Worm (Caenorhabditis elegans) whole organism, L4 larva: ENCODE data around the gene K10D2.8.

ENCODE experiments used
- F10B5.3 ChIP-seq: sonication (generic microtip); optimal IDR thresholded peaks from 2 replicates; lab custom pipeline; 2016; ENCODE audit warnings: mild to moderate bottlenecking, missing genetic modification characterization, missing compliant biosample characterization
- F26F4.8 ChIP-seq: fragments of 200-800 bp; sonication (Bioruptor generic); conservative IDR thresholded peaks from 2 replicates; pipeline ENCODE4 v1.3.6; 2022; ENCODE audit warnings: missing genetic modification characterization, missing compliant biosample characterization
- T26A8.4 ChIP-seq: fragments of 200-800 bp; sonication (Bioruptor generic); IDR thresholded peaks from 2 replicates; pipeline ENCODE4 v1.3.6; 2022; ENCODE audit warnings: missing genetic modification characterization, missing compliant biosample characterization
- Y48G9A.11 ChIP-seq: fragments of 200-800 bp; sonication (Bioruptor generic); IDR thresholded peaks from 2 replicates; pipeline ENCODE4 v1.3.6; 2022; ENCODE audit warnings: missing genetic modification reagents, missing genetic modification characterization, missing compliant biosample characterization
- Y75B8A.6 ChIP-seq: fragments of 200-800 bp; sonication (Bioruptor generic); IDR thresholded peaks from 2 replicates; pipeline ENCODE4 v1.3.6; 2022; ENCODE audit warnings: missing genetic modification reagents, missing genetic modification characterization, missing compliant biosample characterization
- ZK337.2 ChIP-seq: fragments of 200-800 bp; sonication (Bioruptor generic); IDR thresholded peaks from 2 replicates; pipeline ENCODE4 v1.3.6; 2022; ENCODE audit warnings: missing genetic modification reagents, missing genetic modification characterization, missing compliant biosample characterization
- aly-2 ChIP-seq: sonication (generic microtip); optimal IDR thresholded peaks from 2 replicates; lab custom pipeline; 2018; ENCODE audit warnings: missing biosample characterization, missing genetic modification characterization
- ceh-20 ChIP-seq: fragments of 200-800 bp; sonication (Bioruptor generic); IDR thresholded peaks from 2 replicates; pipeline ENCODE4 v1.3.6; 2022; ENCODE audit warnings: missing genetic modification reagents, missing genetic modification characterization, missing compliant biosample characterization
- ceh-32 ChIP-seq: sonication (generic microtip); optimal IDR thresholded peaks from 2 replicates; lab custom pipeline; 2016; ENCODE audit warnings: mild to moderate bottlenecking, missing genetic modification characterization, missing compliant biosample characterization; ENCODE audit not compliant: poor library complexity
- ceh-44 ChIP-seq: fragments of 200-800 bp; sonication (Bioruptor generic); IDR thresholded peaks from 2 replicates; pipeline ENCODE4 v1.3.6; 2022; ENCODE audit warnings: missing genetic modification reagents, missing genetic modification characterization, missing compliant biosample characterization
- cey-2 ChIP-seq: sonication (generic microtip); optimal IDR thresholded peaks from 3 replicates; lab custom pipeline; 2017; ENCODE audit warnings: missing genetic modification characterization, mild to moderate bottlenecking, missing compliant biosample characterization, antibody characterized with exemption, borderline replicate concordance; ENCODE audit not compliant: insufficient read depth
- daf-12 ChIP-seq: fragments of 150-350 bp; optimal IDR thresholded peaks from 2 replicates; lab custom pipeline; 2014; ENCODE audit warnings: missing biosample characterization, missing genetic modification reagents, missing genetic modification characterization
- daf-16 ChIP-seq, 3 experiments: sonication (generic microtip); optimal IDR thresholded peaks; 2 replicates each; lab custom pipeline; 2016 to 2017; ENCODE audit warnings: missing genetic modification characterization in 3 of 3, missing genetic modification reagents in 3 of 3, mild to moderate bottlenecking in 2 of 3, missing compliant biosample characterization in 2 of 3, missing biosample characterization in 1 of 3, moderate library complexity in 1 of 3
- dpl-1 ChIP-seq: fragments of 150-350 bp; optimal IDR thresholded peaks from 2 replicates; lab custom pipeline; 2014; ENCODE audit warnings: missing biosample characterization, missing genetic modification reagents, missing genetic modification characterization
- duxl-1 ChIP-seq: sonication (generic microtip); optimal IDR thresholded peaks from 2 replicates; lab custom pipeline; 2016; ENCODE audit warnings: mild to moderate bottlenecking, missing genetic modification characterization, moderate library complexity, missing compliant biosample characterization; ENCODE audit not compliant: poor library complexity
- egl-27 ChIP-seq: sonication (generic microtip); optimal IDR thresholded peaks from 3 replicates; lab custom pipeline; 2017; ENCODE audit warnings: missing biosample characterization, missing genetic modification reagents, missing genetic modification characterization
- fkh-10 ChIP-seq: fragments of 150-350 bp; optimal IDR thresholded peaks from 2 replicates; lab custom pipeline; 2014; ENCODE audit warnings: missing biosample characterization, missing genetic modification reagents, missing genetic modification characterization
- gei-8 ChIP-seq: fragments of 200-800 bp; sonication (Bioruptor generic); optimal IDR thresholded peaks from 2 replicates; lab custom pipeline; 2018; ENCODE audit warnings: mild to moderate bottlenecking, missing genetic modification characterization, missing compliant biosample characterization
- hlh-11 ChIP-seq: fragments of 200-800 bp; sonication (Bioruptor generic); optimal IDR thresholded peaks from 2 replicates; lab custom pipeline; 2018; ENCODE audit warnings: mild to moderate bottlenecking, missing genetic modification characterization, missing compliant biosample characterization
- hlh-30 ChIP-seq: sonication (generic microtip); optimal IDR thresholded peaks from 2 replicates; lab custom pipeline; 2017; ENCODE audit warnings: antibody characterized with exemption, mild to moderate bottlenecking, missing genetic modification characterization, missing compliant biosample characterization; ENCODE audit not compliant: insufficient read depth
- hmg-1.1 ChIP-seq: fragments of 200-800 bp; sonication (Bioruptor generic); IDR thresholded peaks from 2 replicates; pipeline ENCODE4 v1.3.6; 2022; ENCODE audit warnings: missing genetic modification reagents, missing genetic modification characterization, missing compliant biosample characterization
- jun-1 ChIP-seq: fragments of 150-350 bp; optimal IDR thresholded peaks from 2 replicates; lab custom pipeline; 2014; ENCODE audit warnings: missing biosample characterization, missing genetic modification reagents, missing genetic modification characterization
- lim-7 ChIP-seq: fragments of 200-800 bp; sonication (Bioruptor generic); IDR thresholded peaks from 2 replicates; pipeline ENCODE4 v1.3.6; 2022; ENCODE audit warnings: missing genetic modification characterization, missing compliant biosample characterization
- lin-15B ChIP-seq: fragments of 150-350 bp; sonication (generic microtip); optimal IDR thresholded peaks from 3 replicates; lab custom pipeline; 2014; ENCODE audit warnings: missing biosample characterization, missing genetic modification characterization
- lir-3 ChIP-seq: sonication (generic microtip); optimal IDR thresholded peaks from 2 replicates; lab custom pipeline; 2016; ENCODE audit warnings: mild to moderate bottlenecking, missing genetic modification characterization, missing compliant biosample characterization
- lsy-2 ChIP-seq, 2 experiments: fragments of 150-350 bp in 1 of 2; sonication (generic microtip) in 1 of 2; optimal IDR thresholded peaks; 2 replicates each; lab custom pipeline; 2014 to 2017; ENCODE audit warnings: missing biosample characterization in 2 of 2, missing genetic modification characterization in 2 of 2
- mep-1 ChIP-seq: fragments of 150-350 bp; sonication (generic microtip); optimal IDR thresholded peaks from 3 replicates; lab custom pipeline; 2014; ENCODE audit warnings: missing biosample characterization, missing genetic modification characterization
- mes-2 ChIP-seq: sonication (generic microtip); optimal IDR thresholded peaks from 2 replicates; lab custom pipeline; 2016; ENCODE audit warnings: missing genotype, mild to moderate bottlenecking, missing genetic modification characterization, missing compliant biosample characterization; ENCODE audit not compliant: poor library complexity, severe bottlenecking
- nhr-10 ChIP-seq: fragments of 150-350 bp; optimal IDR thresholded peaks from 2 replicates; lab custom pipeline; 2014; ENCODE audit warnings: missing biosample characterization, missing genetic modification characterization
- nhr-102 ChIP-seq: sonication (generic microtip); optimal IDR thresholded peaks from 2 replicates; lab custom pipeline; 2016; ENCODE audit warnings: mild to moderate bottlenecking, missing genetic modification characterization, moderate library complexity, missing compliant biosample characterization
- nhr-11 ChIP-seq: fragments of 150-350 bp; optimal IDR thresholded peaks from 2 replicates; lab custom pipeline; 2014; ENCODE audit warnings: missing biosample characterization, missing genetic modification characterization
- nhr-111 ChIP-seq: fragments of 200-800 bp; sonication (Bioruptor generic); optimal IDR thresholded peaks from 2 replicates; lab custom pipeline; 2018; ENCODE audit warnings: mild to moderate bottlenecking, missing genetic modification characterization, missing compliant biosample characterization
- nhr-237 ChIP-seq: sonication (generic microtip); optimal IDR thresholded peaks from 2 replicates; lab custom pipeline; 2017; ENCODE audit warnings: missing biosample characterization, missing genetic modification characterization
- nhr-41 ChIP-seq: fragments of 200-800 bp; sonication (Bioruptor generic); IDR thresholded peaks from 2 replicates; pipeline ENCODE4 v1.3.6; 2022; ENCODE audit warnings: missing genetic modification reagents, missing genetic modification characterization, missing compliant biosample characterization
- nhr-48 ChIP-seq: sonication (generic microtip); optimal IDR thresholded peaks from 2 replicates; lab custom pipeline; 2016; ENCODE audit warnings: mild to moderate bottlenecking, missing genetic modification characterization, missing compliant biosample characterization
- nhr-6 ChIP-seq: fragments of 150-350 bp; optimal IDR thresholded peaks from 2 replicates; lab custom pipeline; 2014; ENCODE audit warnings: missing biosample characterization, missing genetic modification characterization
- nhr-76 ChIP-seq: fragments of 150-350 bp; optimal IDR thresholded peaks from 2 replicates; lab custom pipeline; 2014; ENCODE audit warnings: missing biosample characterization, missing genetic modification characterization
- nhr-77 ChIP-seq: fragments of 150-350 bp; optimal IDR thresholded peaks from 2 replicates; lab custom pipeline; 2014; ENCODE audit warnings: missing biosample characterization, missing genetic modification characterization
- saeg-2 ChIP-seq: fragments of 200-800 bp; sonication (Bioruptor generic); IDR thresholded peaks from 2 replicates; pipeline ENCODE4 v1.3.6; 2022; ENCODE audit warnings: missing genetic modification reagents, missing genetic modification characterization, missing compliant biosample characterization
- snpc-4 ChIP-seq: fragments of 150-350 bp; optimal IDR thresholded peaks from 2 replicates; lab custom pipeline; 2014; ENCODE audit warnings: missing biosample characterization, missing genetic modification characterization
- unc-62 ChIP-seq, 3 experiments: fragments of 150-350 bp in 1 of 3; sonication (generic microtip); optimal IDR thresholded peaks in 2 of 3; peaks in 1 of 3; 1 replicate in 1 of 3; 2 replicates in 2 of 3; lab custom pipeline; 2014 to 2017; ENCODE audit warnings: missing biosample characterization in 3 of 3, missing genetic modification characterization in 3 of 3, missing genetic modification reagents in 3 of 3, missing genotype in 1 of 3
- vab-7 ChIP-seq: fragments of 200-800 bp; sonication (Bioruptor generic); IDR thresholded peaks from 2 replicates; pipeline ENCODE4 v1.3.6; 2022; ENCODE audit warnings: missing genetic modification reagents, missing genetic modification characterization, missing compliant biosample characterization
- zag-1 ChIP-seq: fragments of 150-350 bp; optimal IDR thresholded peaks from 2 replicates; lab custom pipeline; 2014; ENCODE audit warnings: missing biosample characterization, missing genetic modification characterization
- zfp-2 ChIP-seq: sonication (generic microtip); optimal IDR thresholded peaks from 2 replicates; lab custom pipeline; 2016; ENCODE audit warnings: mild to moderate bottlenecking, missing genetic modification characterization, missing compliant biosample characterization
- zip-11 ChIP-seq: fragments of 200-800 bp; sonication (Bioruptor generic); IDR thresholded peaks from 2 replicates; pipeline ENCODE4 v1.3.6; 2022; ENCODE audit warnings: missing genetic modification characterization, missing compliant biosample characterization
- ztf-11 ChIP-seq: fragments of 150-350 bp; optimal IDR thresholded peaks from 2 replicates; lab custom pipeline; 2014; ENCODE audit warnings: missing biosample characterization, missing genetic modification characterization
- ztf-7 ChIP-seq: fragments of 150-350 bp; optimal IDR thresholded peaks from 2 replicates; lab custom pipeline; 2014; ENCODE audit warnings: missing biosample characterization, missing genetic modification characterization

The K10D2.8 gene

DNA sequence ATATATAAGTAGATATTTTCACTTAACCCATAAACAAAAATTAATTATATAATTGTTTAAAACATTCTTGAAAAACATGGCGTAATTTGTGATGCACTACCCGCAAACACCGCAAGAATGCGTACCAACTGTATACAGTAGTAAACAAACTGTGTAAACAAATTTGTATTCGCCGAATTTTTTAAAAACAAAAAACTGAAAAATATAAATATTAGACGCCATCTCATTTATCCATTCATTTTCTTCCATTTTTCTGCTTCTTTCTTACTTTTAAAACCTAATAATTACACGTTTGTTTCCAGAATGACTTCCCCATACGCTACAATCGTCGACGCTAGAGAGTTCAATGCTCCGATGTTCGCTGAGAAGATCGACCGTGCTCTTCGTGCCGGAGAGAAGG lies 36.8 kb downstream of the K10D2.8 start, which contains the start of gene nex-1:
TSS of gene nex-1 (plus strand) at position 301 of the 400 bp plus-strand sequence.
- TF ChIP-seq lin-15B (tag; lab: Kevin White, UChicago) (no peak), unc-62 (GFP tag; optimal IDR thresholded peaks at IDR 0.05 in 1 of 2; lab: Kevin White, UChicago) (peak in 1 of 2 experiments; percentile 23), unc-62 (tag; optimal IDR thresholded peaks at IDR 0.05; lab: Kevin White, UChicago) (no peak)

DNA sequence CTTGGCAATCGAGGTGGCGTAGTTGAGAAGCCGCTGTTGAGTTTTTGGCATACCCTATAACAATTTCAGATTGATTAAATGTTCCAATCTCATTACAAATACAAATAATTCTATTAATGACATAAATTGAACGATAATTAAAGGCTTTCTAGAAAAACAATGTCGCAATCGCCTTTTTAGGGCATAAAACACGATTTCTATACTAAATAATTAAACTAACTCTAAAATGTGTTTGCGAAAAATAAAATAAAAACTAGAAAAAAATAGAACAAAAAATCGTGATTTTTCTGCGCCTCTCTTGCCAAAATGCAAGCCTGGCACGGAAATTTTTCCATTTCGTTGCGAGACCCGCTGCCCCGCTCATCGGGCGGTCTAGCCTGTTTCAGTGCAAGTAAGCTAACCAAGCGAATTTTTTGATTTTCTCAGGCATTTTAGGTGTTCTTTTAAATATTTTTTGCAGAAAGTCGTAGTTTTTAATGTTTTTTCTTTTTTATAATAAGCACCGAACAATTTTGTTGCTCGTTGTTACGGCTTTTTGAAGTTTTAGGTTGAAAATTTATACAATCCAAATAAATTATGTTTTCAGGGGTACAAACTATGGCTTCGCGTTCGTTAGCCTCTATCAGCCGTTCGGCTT lies 39.4 kb downstream of the K10D2.8 start, which contains the start of the genes C34E10.12, C34E10.10 and atp-2:
TSS of gene C34E10.12 (minus strand) at position 51 of the 637 bp plus-strand sequence.
TSS of gene C34E10.10 (minus strand) at position 54 of the 637 bp plus-strand sequence.
TSS of gene atp-2 (plus strand) at position 587 of the 637 bp plus-strand sequence.
- TF ChIP-seq mep-1 (tag; lab: Kevin White, UChicago), result peak; percentile 95
- TF ChIP-seq ZK337.2 (GFP tag; lab: Robert Waterston, UW), result no peak
- TF ChIP-seq nhr-48 (tag; lab: Kevin White, UChicago), result no peak
- TF ChIP-seq hmg-1.1 (GFP tag; lab: Robert Waterston, UW), result peak; percentile 69
- TF ChIP-seq nhr-77, result peak; percentile 77
- TF ChIP-seq snpc-4 (tag; lab: Kevin White, UChicago), result no peak
- TF ChIP-seq ceh-32, result no peak
- TF ChIP-seq ztf-11 (tag; lab: Kevin White, UChicago), result no peak
- peak; percentile 11 for TF ChIP-seq duxl-1 (tag; lab: Kevin White, UChicago)
- TF ChIP-seq zag-1 (tag; lab: Kevin White, UChicago), result no peak
- peak; percentile 47; the same call in 1 of the 2 replicates for TF ChIP-seq ceh-20
- TF ChIP-seq lir-3 (tag; lab: Kevin White, UChicago), result no peak
- no peak for TF ChIP-seq F26F4.8 (GFP tag; lab: Robert Waterston, UW)
- TF ChIP-seq aly-2 (tag; lab: Kevin White, UChicago), result no peak
- TF ChIP-seq nhr-41, result no peak
- no peak for TF ChIP-seq nhr-111 (GFP tag; lab: Kevin White, UChicago)
- no peak for TF ChIP-seq cey-2 (tag; lab: Kevin White, UChicago)
- no peak for TF ChIP-seq zfp-2
- peak; percentile 81 for TF ChIP-seq dpl-1 (GFP tag; lab: Kevin White, UChicago)
- TF ChIP-seq nhr-6 (tag; lab: Kevin White, UChicago), result peak; percentile 79
- peak; percentile 77 for TF ChIP-seq hlh-30 (tag; lab: Kevin White, UChicago)
- peak; percentile 76 for TF ChIP-seq hlh-11 (tag; lab: Kevin White, UChicago)
- no peak for TF ChIP-seq F10B5.3
- peak; percentile 51 for TF ChIP-seq nhr-102
- no peak for TF ChIP-seq zip-11 (GFP tag; lab: Robert Waterston, UW)
- no peak for TF ChIP-seq daf-12 (tag; lab: Kevin White, UChicago)
- TF ChIP-seq ztf-7 (tag; lab: Kevin White, UChicago), result no peak
- no peak for TF ChIP-seq nhr-237 (tag; lab: Kevin White, UChicago)
- TF ChIP-seq lim-7 (GFP tag; lab: Robert Waterston, UW), result no peak
- no peak for TF ChIP-seq vab-7 (GFP tag; lab: Robert Waterston, UW)
- TF ChIP-seq ceh-44 (GFP tag; lab: Robert Waterston, UW), result no peak
- TF ChIP-seq Y48G9A.11 (GFP tag; lab: Robert Waterston, UW), result no peak
- no peak for TF ChIP-seq jun-1 (tag; lab: Kevin White, UChicago)
- TF ChIP-seq egl-27 (tag; lab: Kevin White, UChicago), result no peak
- no peak for TF ChIP-seq nhr-10
- TF ChIP-seq saeg-2 (GFP tag; lab: Robert Waterston, UW), result no peak
- TF ChIP-seq mes-2 (tag; lab: Kevin White, UChicago), result peak; percentile 93
- peak; percentile 91 for TF ChIP-seq nhr-11 (tag; lab: Kevin White, UChicago)
- no peak for TF ChIP-seq gei-8 (GFP tag; lab: Kevin White, UChicago)
- TF ChIP-seq Y75B8A.6, result no peak
- no peak for TF ChIP-seq lin-15B (tag; lab: Kevin White, UChicago)
- TF ChIP-seq nhr-76, result no peak
- peak; percentile 60; the same call in 1 of the 2 replicates for TF ChIP-seq T26A8.4
- TF ChIP-seq lsy-2 (tag; optimal IDR thresholded peaks at IDR 0.05; lab: Kevin White, UChicago), result peak in 1 of 2 experiments; percentile 93
- TF ChIP-seq daf-16 (GFP tag; optimal IDR thresholded peaks at IDR 0.05; lab: Kevin White, UChicago), result peak in 1 of 2 experiments; percentile 14
- peak; percentile 46 for TF ChIP-seq daf-16 (tag; optimal IDR thresholded peaks at IDR 0.05; lab: Kevin White, UChicago)
- TF ChIP-seq fkh-10, result peak; percentile 66
